Worm (Caenorhabditis elegans): Measurements from ENCODE around the gene R10E11.6.

- TF ChIP-seq sox-4 (tag; optimal IDR thresholded peaks at IDR 0.05) (no peak), lin-15B (tag; optimal IDR thresholded peaks at IDR 0.05) (no peak), mep-1 (tag; optimal IDR thresholded peaks at IDR 0.05) (no peak), ama-1 (optimal IDR thresholded peaks at IDR 0.05) (no peak), nhr-237 (tag; optimal IDR thresholded peaks at IDR 0.05) (no peak), ceh-88 (GFP tag; IDR thresholded peaks at IDR 0.05) (no peak), nhr-28 (tag; optimal IDR thresholded peaks at IDR 0.05) (no peak), elt-3 (tag; optimal IDR thresholded peaks at IDR 0.05) (no peak), zag-1 (tag; optimal IDR thresholded peaks at IDR 0.05) (no peak), tbx-2 (tag; optimal IDR thresholded peaks at IDR 0.05) (no peak), sup-37 (GFP tag; optimal IDR thresholded peaks at IDR 0.05) (no peak), ztf-4 (tag; optimal IDR thresholded peaks at IDR 0.05) (no peak)
These were observed 30.3 kb downstream of the R10E11.6 start, which contains the start of gene ZK632.14 for ce11 chrIII:9813146-9813545.
